Fruit fly (Drosophila melanogaster) whole organism, embryonic: Measurements from ENCODE around the gene Nepl3.

Source experiments
- Antp ChIP-seq: fragments of 200-800 bp; sonication (Bioruptor generic); optimal IDR thresholded peaks from 3 replicates; lab custom pipeline; 2016; ENCODE audit warnings: missing biosample characterization, missing genetic modification characterization
- Atf-2 ChIP-seq: fragments of 200-800 bp; sonication (Bioruptor generic); optimal IDR thresholded peaks from 2 replicates; lab custom pipeline; 2016; ENCODE audit warnings: missing biosample characterization, missing genetic modification characterization
- CG14441 ChIP-seq: fragments of 200-800 bp; sonication (Bioruptor generic); IDR thresholded peaks from 2 replicates; pipeline ENCODE4 v1.3.6; 2022; ENCODE audit warnings: missing biosample characterization, missing genetic modification characterization
- CG15073 ChIP-seq: fragments of 200-800 bp; sonication (Bioruptor generic); optimal IDR thresholded peaks from 2 replicates; lab custom pipeline; 2016; ENCODE audit warnings: missing biosample characterization, missing genetic modification characterization
- CG4424 ChIP-seq: fragments of 200-800 bp; sonication (Bioruptor generic); optimal IDR thresholded peaks from 3 replicates; lab custom pipeline; 2016; ENCODE audit warnings: missing biosample characterization, missing genetic modification characterization
- CG6654 ChIP-seq: fragments of 200-800 bp; sonication (Bioruptor generic); optimal IDR thresholded peaks from 2 replicates; lab custom pipeline; 2017; ENCODE audit warnings: missing biosample characterization, mild to moderate bottlenecking, missing genetic modification characterization
- CG8089 ChIP-seq: fragments of 200-800 bp; sonication (Bioruptor generic); optimal IDR thresholded peaks from 3 replicates; lab custom pipeline; 2016; ENCODE audit warnings: missing biosample characterization, missing genetic modification characterization
- CrebB ChIP-seq: fragments of 200-800 bp; sonication (Bioruptor generic); optimal IDR thresholded peaks from 3 replicates; lab custom pipeline; 2018; ENCODE audit warnings: missing biosample characterization, mild to moderate bottlenecking, missing genetic modification characterization
- D19A ChIP-seq: fragments of 200-800 bp; optimal IDR thresholded peaks from 3 replicates; lab custom pipeline; 2019; ENCODE audit warnings: missing biosample characterization, mild to moderate bottlenecking, missing genetic modification characterization, moderate library complexity
- Doc2 ChIP-seq: fragments of 200-800 bp; sonication (Bioruptor generic); IDR thresholded peaks from 2 replicates; pipeline ENCODE4 v1.3.6; 2022; ENCODE audit warnings: missing biosample characterization, missing genetic modification characterization
- Fer2 ChIP-seq: fragments of 200-800 bp; sonication (Bioruptor generic); optimal IDR thresholded peaks from 2 replicates; lab custom pipeline; 2018; ENCODE audit warnings: missing biosample characterization, mild to moderate bottlenecking, missing genetic modification characterization, moderate library complexity
- H2.0 ChIP-seq: fragments of 200-800 bp; sonication (Bioruptor generic); IDR thresholded peaks from 2 replicates; pipeline ENCODE4 v1.3.6; 2022; ENCODE audit warnings: missing biosample characterization, missing genetic modification characterization
- HHEX ChIP-seq: fragments of 200-800 bp; sonication (Bioruptor generic); optimal IDR thresholded peaks from 3 replicates; lab custom pipeline; 2017; ENCODE audit warnings: missing biosample characterization, mild to moderate bottlenecking, missing genetic modification characterization, missing genetic modification reagents
- Hand ChIP-seq: fragments of 200-800 bp; sonication (Bioruptor generic); optimal IDR thresholded peaks from 2 replicates; lab custom pipeline; 2017; ENCODE audit warnings: mild to moderate bottlenecking, missing biosample characterization, missing genetic modification reagents, missing genetic modification characterization
- HmgD ChIP-seq: fragments of 200-800 bp; sonication (Bioruptor generic); optimal IDR thresholded peaks from 3 replicates; lab custom pipeline; 2016; ENCODE audit warnings: missing biosample characterization, missing genetic modification characterization
- Hr3 ChIP-seq: fragments of 200-800 bp; sonication (Bioruptor generic); optimal IDR thresholded peaks from 3 replicates; lab custom pipeline; 2016; ENCODE audit warnings: missing biosample characterization, missing genetic modification characterization
- Mad ChIP-seq: fragments of 200-800 bp; sonication (Bioruptor generic); optimal IDR thresholded peaks from 2 replicates; lab custom pipeline; 2016; ENCODE audit warnings: missing biosample characterization, missing genetic modification characterization
- Mrtf ChIP-seq: fragments of 200-800 bp; sonication (Bioruptor generic); IDR thresholded peaks from 3 replicates; pipeline ENCODE4 v1.3.6; 2022; ENCODE audit warnings: missing biosample characterization, missing genetic modification characterization
- Opbp ChIP-seq: fragments of 200-800 bp; sonication (Bioruptor generic); IDR thresholded peaks from 3 replicates; pipeline ENCODE4 v1.3.6; 2022; ENCODE audit warnings: missing biosample characterization, missing genetic modification characterization; ENCODE audit not compliant: partially characterized antibody
- Ptx1 ChIP-seq: fragments of 200-800 bp; sonication (Bioruptor generic); IDR thresholded peaks from 2 replicates; pipeline ENCODE4 v1.3.6; 2022; ENCODE audit warnings: missing biosample characterization, missing genetic modification characterization
- Rfx ChIP-seq: fragments of 200-800 bp; sonication (Bioruptor generic); IDR thresholded peaks from 2 replicates; pipeline ENCODE4 v1.3.6; 2022; ENCODE audit warnings: missing biosample characterization, missing genetic modification characterization
- Six4 ChIP-seq: fragments of 200-800 bp; sonication (Bioruptor generic); optimal IDR thresholded peaks from 2 replicates; lab custom pipeline; 2016; ENCODE audit warnings: missing biosample characterization, missing genetic modification characterization
- al ChIP-seq: fragments of 200-800 bp; sonication (Bioruptor generic); IDR thresholded peaks from 2 replicates; pipeline ENCODE4 v1.3.6; 2022; ENCODE audit warnings: missing biosample characterization, missing genetic modification characterization
- bigmax ChIP-seq: fragments of 200-800 bp; sonication (Bioruptor generic); optimal IDR thresholded peaks from 2 replicates; lab custom pipeline; 2018; ENCODE audit warnings: missing biosample characterization, mild to moderate bottlenecking, missing genetic modification characterization
- cas ChIP-seq: fragments of 200-800 bp; sonication (Bioruptor generic); IDR thresholded peaks from 2 replicates; pipeline ENCODE4 v1.3.6; 2022; ENCODE audit warnings: missing biosample characterization, missing genetic modification characterization
- caup ChIP-seq: fragments of 200-800 bp; sonication (Bioruptor generic); optimal IDR thresholded peaks from 3 replicates; lab custom pipeline; 2017; ENCODE audit warnings: missing biosample characterization, mild to moderate bottlenecking, missing genetic modification characterization, moderate library complexity; ENCODE audit not compliant: severe bottlenecking
- chif ChIP-seq, 2 experiments: fragments of 200-800 bp; sonication (Bioruptor generic); optimal IDR thresholded peaks; 3 replicates each; lab custom pipeline; 2016; ENCODE audit warnings: missing biosample characterization in 2 of 2, missing genetic modification characterization in 2 of 2
- chinmo ChIP-seq: fragments of 200-800 bp; sonication (Bioruptor generic); IDR thresholded peaks from 4 replicates; pipeline ENCODE4 v1.3.6; 2022; ENCODE audit warnings: missing biosample characterization, missing genetic modification characterization; ENCODE audit not compliant: partially characterized antibody
- chm ChIP-seq: fragments of 200-800 bp; sonication (Bioruptor generic); IDR thresholded peaks from 2 replicates; pipeline ENCODE4 v1.3.6; 2022; ENCODE audit warnings: missing biosample characterization, missing genetic modification characterization
- croc ChIP-seq: fragments of 200-800 bp; sonication (Bioruptor generic); conservative IDR thresholded peaks from 3 replicates; pipeline ENCODE4 v1.3.6; 2022; ENCODE audit warnings: missing biosample characterization, missing genetic modification characterization
- danr ChIP-seq: fragments of 200-800 bp; sonication (Bioruptor generic); IDR thresholded peaks from 2 replicates; pipeline ENCODE4 v1.3.6; 2022; ENCODE audit warnings: missing biosample characterization, missing genetic modification characterization
- dimm ChIP-seq: fragments of 200-800 bp; sonication (Bioruptor generic); IDR thresholded peaks from 2 replicates; pipeline ENCODE4 v1.3.6; 2022; ENCODE audit warnings: missing biosample characterization, missing genetic modification characterization
- ems ChIP-seq: fragments of 200-800 bp; sonication (Bioruptor generic); optimal IDR thresholded peaks from 3 replicates; lab custom pipeline; 2016; ENCODE audit warnings: missing biosample characterization, missing genetic modification characterization
- fd102C ChIP-seq: fragments of 200-800 bp; sonication (Bioruptor generic); optimal IDR thresholded peaks from 2 replicates; lab custom pipeline; 2018; ENCODE audit warnings: missing biosample characterization, mild to moderate bottlenecking, missing genetic modification characterization, moderate library complexity
- fru ChIP-seq: fragments of >200 bp; optimal IDR thresholded peaks from 2 replicates; lab custom pipeline; 2017
- gfzf ChIP-seq: fragments of 200-800 bp; sonication (Bioruptor generic); optimal IDR thresholded peaks from 2 replicates; lab custom pipeline; 2016; ENCODE audit warnings: missing biosample characterization, mild to moderate bottlenecking, missing genetic modification characterization, moderate library complexity
- grn ChIP-seq: fragments of 200-800 bp; sonication (Bioruptor generic); optimal IDR thresholded peaks from 3 replicates; lab custom pipeline; 2017; ENCODE audit warnings: missing biosample characterization, missing genetic modification characterization
- gsb ChIP-seq: fragments of 200-800 bp; sonication (Bioruptor generic); IDR thresholded peaks from 2 replicates; pipeline ENCODE4 v1.3.6; 2022; ENCODE audit warnings: missing biosample characterization, missing genetic modification characterization
- gt ChIP-seq: fragments of 200-800 bp; sonication (Bioruptor generic); IDR thresholded peaks from 2 replicates; pipeline ENCODE4 v1.3.6; 2022; ENCODE audit warnings: missing biosample characterization, missing genetic modification characterization
- hth ChIP-seq: fragments of >200 bp; optimal IDR thresholded peaks from 2 replicates; lab custom pipeline; 2017; ENCODE audit warnings: inconsistent platforms
- otp ChIP-seq: fragments of 200-800 bp; sonication (Bioruptor generic); IDR thresholded peaks from 3 replicates; pipeline ENCODE4, ENCODE4 v1.3.6; 2022; ENCODE audit warnings: missing biosample characterization, missing genetic modification characterization
- p53 ChIP-seq: fragments of 200-800 bp; sonication (Bioruptor generic); optimal IDR thresholded peaks from 2 replicates; lab custom pipeline; 2016; ENCODE audit warnings: missing biosample characterization, missing genetic modification characterization
- pnt ChIP-seq: fragments of 200-800 bp; sonication (Bioruptor generic); optimal IDR thresholded peaks from 3 replicates; lab custom pipeline; 2016; ENCODE audit warnings: missing biosample characterization, missing genetic modification characterization
- prd ChIP-seq, 3 experiments: fragments of >200 bp in 2 of 3; fragments of 200-800 bp in 1 of 3; sonication (Bioruptor generic) in 1 of 3; optimal IDR thresholded peaks in 2 of 3; IDR thresholded peaks in 1 of 3; 2 replicates in 2 of 3; 3 replicates in 1 of 3; pipeline versions ENCODE4 v1.3.6 to Lab custom; 2017 to 2022; ENCODE audit warnings: missing biosample characterization in 1 of 3, missing genetic modification characterization in 1 of 3
- seq ChIP-seq: fragments of 200-800 bp; sonication (Bioruptor generic); IDR thresholded peaks from 2 replicates; pipeline ENCODE4 v1.3.6; 2022; ENCODE audit warnings: missing biosample characterization, missing genetic modification characterization
- slp2 ChIP-seq: fragments of 200-800 bp; sonication (Bioruptor generic); optimal IDR thresholded peaks from 2 replicates; lab custom pipeline; 2016; ENCODE audit warnings: missing biosample characterization, missing genetic modification characterization
- toy ChIP-seq: fragments of 200-800 bp; sonication (Bioruptor generic); IDR thresholded peaks from 2 replicates; pipeline ENCODE4 v1.3.6; 2022; ENCODE audit warnings: missing biosample characterization, missing genetic modification characterization
- trem ChIP-seq: fragments of 200-800 bp; optimal IDR thresholded peaks from 3 replicates; lab custom pipeline; 2019; ENCODE audit warnings: missing biosample characterization, mild to moderate bottlenecking, missing genetic modification characterization, moderate library complexity
- tup ChIP-seq: fragments of 200-800 bp; sonication (Bioruptor generic); optimal IDR thresholded peaks from 2 replicates; lab custom pipeline; 2016; ENCODE audit warnings: missing biosample characterization, mild to moderate bottlenecking, missing genetic modification characterization, moderate library complexity

Gene Nepl3

dm6 chr2L:5070797-5071579, 12.9 kb upstream of the Nepl3 start, which contains the start of gene RpL37A (continued):
- TF ChIP-seq Rfx (GFP tag; lab: Robert Waterston, UW) = peak; percentile 87
- TF ChIP-seq pnt (GFP tag; lab: Kevin White, UChicago) = no peak
- peak; percentile 13 for TF ChIP-seq Hr3
- TF ChIP-seq Hand (GFP tag; lab: Kevin White, UChicago) = peak; percentile 24
- TF ChIP-seq HmgD (GFP tag; lab: Kevin White, UChicago) = peak; percentile 65
- TF ChIP-seq bigmax = peak; percentile 80
- TF ChIP-seq Ptx1 (GFP tag; lab: Robert Waterston, UW) = no peak; the same call in 1 of the 2 replicates
- TF ChIP-seq CG14441 (GFP tag; lab: Robert Waterston, UW) = peak; percentile 57; the same call in 1 of the 2 replicates
- TF ChIP-seq caup = peak; percentile 95
- TF ChIP-seq Opbp (GFP tag; lab: Robert Waterston, UW) = peak; percentile 48; the same call in 1 of the 3 replicates
- peak; percentile 89 for TF ChIP-seq HHEX
- peak; percentile 65; the same call in 1 of the 4 replicates for TF ChIP-seq chinmo (GFP tag; lab: Robert Waterston, UW)
- peak; percentile 71 for TF ChIP-seq CG8089 (GFP tag; lab: Kevin White, UChicago)
- peak; percentile 38 for TF ChIP-seq D19A (tag; lab: Kevin White, UChicago)
- TF ChIP-seq al = no peak
- TF ChIP-seq Fer2 = peak; percentile 41
- peak; percentile 91 for TF ChIP-seq Mad (GFP tag; lab: Kevin White, UChicago)
- TF ChIP-seq H2.0 (GFP tag; lab: Robert Waterston, UW) = peak; percentile 58; the same call in 1 of the 2 replicates
- TF ChIP-seq CrebB (tag; lab: Kevin White, UChicago) = peak; percentile 59
- TF ChIP-seq toy (GFP tag; lab: Robert Waterston, UW) = 0 out of 2 replicates have a peak, but pooled peaks have one; percentile 29
- peak; percentile 76 for TF ChIP-seq CG4424 (GFP tag; lab: Kevin White, UChicago)
- TF ChIP-seq gt = peak; percentile 34; the same call in 1 of the 2 replicates
- peak; percentile 61 for TF ChIP-seq Six4 (GFP tag; lab: Kevin White, UChicago)
- TF ChIP-seq danr (GFP tag; lab: Robert Waterston, UW) = peak; percentile 30; the same call in 1 of the 2 replicates
- peak; percentile 85 for TF ChIP-seq ems (GFP tag; lab: Kevin White, UChicago)
- peak; percentile 30; the same call in 1 of the 3 replicates for TF ChIP-seq Mrtf (GFP tag; lab: Robert Waterston, UW)
- TF ChIP-seq fru (lab: Kevin White, UChicago) = no peak
- peak; percentile 60 for TF ChIP-seq Antp (GFP tag; lab: Kevin White, UChicago)
- peak; percentile 99 for TF ChIP-seq gfzf (GFP tag; lab: Kevin White, UChicago)
- TF ChIP-seq chif (GFP tag; optimal IDR thresholded peaks at IDR 0.05; lab: Kevin White, UChicago) = peak; percentile 3 to 64
- TF ChIP-seq otp = peak; percentile 86
- TF ChIP-seq hth (lab: Kevin White, UChicago) = no peak
- TF ChIP-seq CG6654 = peak; percentile 45
- no peak for TF ChIP-seq croc
- TF ChIP-seq seq (GFP tag; lab: Robert Waterston, UW) = peak; percentile 80
- TF ChIP-seq fd102C (GFP tag; lab: Kevin White, UChicago) = peak; percentile 60
- TF ChIP-seq CG15073 = no peak
- TF ChIP-seq trem (tag; lab: Kevin White, UChicago) = peak; percentile 88
- no peak for TF ChIP-seq prd (optimal IDR thresholded peaks at IDR 0.05; lab: Kevin White, UChicago)
- no peak; the same call in 2 of the 3 replicates for TF ChIP-seq prd (GFP tag; IDR thresholded peaks at IDR 0.05; lab: Robert Waterston, UW)
- TF ChIP-seq slp2 (GFP tag; lab: Kevin White, UChicago) = peak; percentile 83
- TF ChIP-seq p53 (GFP tag; lab: Kevin White, UChicago) = peak; percentile 85
- TF ChIP-seq gsb (GFP tag; lab: Robert Waterston, UW) = peak; percentile 54; the same call in 1 of the 2 replicates
- peak; percentile 63 for TF ChIP-seq Atf-2 (GFP tag; lab: Kevin White, UChicago)
- TF ChIP-seq grn (GFP tag; lab: Kevin White, UChicago) = peak; percentile 77
- no peak for TF ChIP-seq Doc2 (GFP tag; lab: Robert Waterston, UW)
- no peak for TF ChIP-seq dimm (GFP tag; lab: Robert Waterston, UW)
- TF ChIP-seq chm (GFP tag; lab: Robert Waterston, UW) = peak; percentile 84
- peak; percentile 57; the same call in 1 of the 2 replicates for TF ChIP-seq cas (GFP tag; lab: Robert Waterston, UW)
- TF ChIP-seq tup (GFP tag; lab: Kevin White, UChicago) = peak; percentile 30
